Worm (Caenorhabditis elegans) whole organism, L1 larva: Measurements from ENCODE around the gene C06E4.8.

Experiments used
- C16A3.4 ChIP-seq: fragments of 150-350 bp; optimal IDR thresholded peaks from 2 replicates; lab custom pipeline; 2014; ENCODE audit warnings: missing biosample characterization, missing genetic modification characterization
- C34B4.2 ChIP-seq: sonication (generic microtip); optimal IDR thresholded peaks from 2 replicates; lab custom pipeline; 2017; ENCODE audit warnings: mild to moderate bottlenecking, missing genetic modification characterization, missing compliant biosample characterization
- aha-1 ChIP-seq: fragments of 150-350 bp; optimal IDR thresholded peaks from 2 replicates; lab custom pipeline; 2014; ENCODE audit warnings: missing biosample characterization, missing genetic modification characterization
- ama-1 ChIP-seq: fragments of 150-350 bp; optimal IDR thresholded peaks from 2 replicates; lab custom pipeline; 2014
- blmp-1 ChIP-seq: fragments of 150-350 bp; optimal IDR thresholded peaks from 2 replicates; lab custom pipeline; 2014; ENCODE audit warnings: missing biosample characterization, missing genetic modification characterization
- ceh-88 ChIP-seq: fragments of 200-800 bp; sonication (Bioruptor generic); IDR thresholded peaks from 2 replicates; pipeline ENCODE4 v1.3.6; 2022; ENCODE audit warnings: missing genetic modification characterization, missing compliant biosample characterization
- dpl-1 ChIP-seq, 3 experiments: fragments of 150-350 bp in 2 of 3; sonication (generic microtip) in 1 of 3; optimal IDR thresholded peaks; 2 replicates each; lab custom pipeline; 2014 to 2017; ENCODE audit warnings: missing biosample characterization in 3 of 3, missing genetic modification characterization in 3 of 3, missing genetic modification reagents in 3 of 3
- dsc-1 ChIP-seq: sonication (generic microtip); optimal IDR thresholded peaks from 2 replicates; lab custom pipeline; 2016; ENCODE audit warnings: mild to moderate bottlenecking, missing genetic modification characterization, missing compliant biosample characterization
- efl-1 ChIP-seq, 4 experiments: fragments of 150-350 bp; optimal IDR thresholded peaks in 3 of 4; peaks in 1 of 4; 1 replicate in 1 of 4; 2 replicates in 3 of 4; lab custom pipeline; 2014; ENCODE audit warnings: missing biosample characterization in 2 of 4, missing genetic modification characterization in 2 of 4, missing genetic modification reagents in 2 of 4
- egl-13 ChIP-seq: sonication (generic microtip); optimal IDR thresholded peaks from 2 replicates; lab custom pipeline; 2016; ENCODE audit warnings: missing genotype, missing genetic modification reagents, missing genetic modification characterization, missing compliant biosample characterization
- ets-5 ChIP-seq: fragments of 200-800 bp; sonication (Bioruptor generic); IDR thresholded peaks from 2 replicates; pipeline ENCODE4 v1.3.6; 2022; ENCODE audit warnings: missing genetic modification characterization, missing compliant biosample characterization
- fkh-10 ChIP-seq: sonication (generic microtip); optimal IDR thresholded peaks from 2 replicates; lab custom pipeline; 2017; ENCODE audit warnings: missing biosample characterization, missing genetic modification reagents, missing genetic modification characterization
- fkh-4 ChIP-seq: sonication (generic microtip); optimal IDR thresholded peaks from 2 replicates; lab custom pipeline; 2016; ENCODE audit warnings: missing compliant biosample characterization, missing genetic modification characterization, borderline replicate concordance
- fkh-8 ChIP-seq: sonication (generic microtip); optimal IDR thresholded peaks from 2 replicates; lab custom pipeline; 2016; ENCODE audit warnings: mild to moderate bottlenecking, missing genetic modification characterization, missing compliant biosample characterization
- grh-1 ChIP-seq: fragments of 200-800 bp; sonication (Bioruptor generic); IDR thresholded peaks from 2 replicates; pipeline ENCODE4 v1.3.6; 2022; ENCODE audit warnings: missing genetic modification reagents, missing genetic modification characterization, missing compliant biosample characterization
- hlh-4 ChIP-seq: sonication (generic microtip); optimal IDR thresholded peaks from 2 replicates; lab custom pipeline; 2016; ENCODE audit warnings: mild to moderate bottlenecking, missing genetic modification characterization, missing compliant biosample characterization
- irx-1 ChIP-seq: sonication (generic microtip); optimal IDR thresholded peaks from 2 replicates; lab custom pipeline; 2016; ENCODE audit warnings: missing genetic modification characterization, missing compliant biosample characterization
- isw-1 ChIP-seq: fragments of 200-800 bp; sonication (Bioruptor generic); IDR thresholded peaks from 2 replicates; pipeline ENCODE4 v1.3.6; 2022; ENCODE audit warnings: missing genetic modification characterization, missing compliant biosample characterization
- jun-1 ChIP-seq: fragments of 150-350 bp; optimal IDR thresholded peaks from 2 replicates; lab custom pipeline; 2014; ENCODE audit warnings: missing biosample characterization, missing genetic modification reagents, missing genetic modification characterization
- lin-14 ChIP-seq: fragments of 200-800 bp; sonication (Bioruptor generic); optimal IDR thresholded peaks from 2 replicates; lab custom pipeline; 2018; ENCODE audit warnings: mild to moderate bottlenecking, missing genetic modification characterization, moderate library complexity, missing compliant biosample characterization
- lin-15B ChIP-seq: fragments of 150-350 bp; sonication (generic microtip); optimal IDR thresholded peaks from 3 replicates; lab custom pipeline; 2014; ENCODE audit warnings: missing biosample characterization, missing genetic modification characterization
- lin-39 ChIP-seq: fragments of 150-350 bp; optimal IDR thresholded peaks from 2 replicates; lab custom pipeline; 2014; ENCODE audit warnings: missing biosample characterization, missing genetic modification reagents, missing genetic modification characterization
- mef-2 ChIP-seq: fragments of 150-350 bp; optimal IDR thresholded peaks from 2 replicates; lab custom pipeline; 2014; ENCODE audit warnings: missing biosample characterization, missing genetic modification characterization
- mep-1 ChIP-seq: fragments of 150-350 bp; optimal IDR thresholded peaks from 2 replicates; lab custom pipeline; 2014; ENCODE audit warnings: missing biosample characterization, missing genetic modification characterization
- nhr-12 ChIP-seq: sonication (generic microtip); optimal IDR thresholded peaks from 2 replicates; lab custom pipeline; 2017; ENCODE audit warnings: missing biosample characterization, missing genetic modification characterization
- nhr-20 ChIP-seq: sonication (generic microtip); optimal IDR thresholded peaks from 2 replicates; lab custom pipeline; 2016; ENCODE audit warnings: mild to moderate bottlenecking, missing genetic modification characterization, missing compliant biosample characterization
- nhr-237 ChIP-seq: fragments of 150-350 bp; optimal IDR thresholded peaks from 2 replicates; lab custom pipeline; 2014; ENCODE audit warnings: missing biosample characterization, missing genetic modification characterization
- nhr-47 ChIP-seq: sonication (generic microtip); optimal IDR thresholded peaks from 2 replicates; lab custom pipeline; 2016; ENCODE audit warnings: mild to moderate bottlenecking, missing genetic modification characterization, moderate library complexity, missing compliant biosample characterization
- nhr-71 ChIP-seq: sonication (generic microtip); optimal IDR thresholded peaks from 2 replicates; lab custom pipeline; 2016; ENCODE audit warnings: mild to moderate bottlenecking, missing genetic modification characterization, moderate library complexity, missing compliant biosample characterization
- nhr-77 ChIP-seq: fragments of 150-350 bp; optimal IDR thresholded peaks from 2 replicates; lab custom pipeline; 2014; ENCODE audit warnings: missing biosample characterization, missing genetic modification characterization
- nhr-85 ChIP-seq: sonication (generic microtip); peaks from one replicate; lab custom pipeline; 2016; ENCODE audit warnings: missing genetic modification characterization, inconsistent platforms, missing compliant biosample characterization
- pqm-1 ChIP-seq: sonication (generic microtip); optimal IDR thresholded peaks from 3 replicates; lab custom pipeline; 2017; ENCODE audit warnings: missing biosample characterization, missing genetic modification characterization
- snpc-4 ChIP-seq: fragments of 150-350 bp; optimal IDR thresholded peaks from 2 replicates; lab custom pipeline; 2014; ENCODE audit warnings: missing biosample characterization, missing genetic modification characterization
- snu-23 ChIP-seq: sonication (generic microtip); optimal IDR thresholded peaks from 2 replicates; lab custom pipeline; 2016; ENCODE audit warnings: missing genetic modification characterization, missing compliant biosample characterization
- sox-4 ChIP-seq: sonication (generic microtip); optimal IDR thresholded peaks from 2 replicates; lab custom pipeline; 2016; ENCODE audit warnings: missing genetic modification characterization, missing compliant biosample characterization
- tbx-2 ChIP-seq: sonication (generic microtip); optimal IDR thresholded peaks from 2 replicates; lab custom pipeline; 2016; ENCODE audit warnings: missing genetic modification characterization, missing compliant biosample characterization
- unc-30 ChIP-seq: sonication (generic microtip); optimal IDR thresholded peaks from 2 replicates; lab custom pipeline; 2017; ENCODE audit warnings: missing biosample characterization, missing genetic modification characterization
- unc-86 ChIP-seq: sonication (generic microtip); optimal IDR thresholded peaks from 2 replicates; lab custom pipeline; 2016; ENCODE audit warnings: missing genetic modification characterization, missing compliant biosample characterization
- vab-15 ChIP-seq: sonication (generic microtip); optimal IDR thresholded peaks from 2 replicates; lab custom pipeline; 2017; ENCODE audit warnings: missing genotype, mild to moderate bottlenecking, missing genetic modification characterization, missing compliant biosample characterization
- zip-4 ChIP-seq: fragments of 200-800 bp; sonication (Bioruptor generic); optimal IDR thresholded peaks from 2 replicates; lab custom pipeline; 2018; ENCODE audit warnings: mild to moderate bottlenecking, missing genetic modification characterization, moderate library complexity, missing compliant biosample characterization
- ztf-11 ChIP-seq, 2 experiments: sonication (generic microtip); optimal IDR thresholded peaks; 2 replicates each; lab custom pipeline; 2016 to 2017; ENCODE audit warnings: missing genetic modification characterization in 2 of 2, missing biosample characterization in 1 of 2, missing compliant biosample characterization in 1 of 2

The C06E4.8 gene

ce11 chrIV:7310410-7310809, 24.7 kb upstream of the C06E4.8 start, which contains the start of gene grl-4:
Gene grl-4 (minus strand): TSS chrIV:7310760.
- TF ChIP-seq efl-1 (optimal IDR thresholded peaks at IDR 0.05; lab: Kevin White, UChicago) (no peak), efl-1 (GFP tag; optimal IDR thresholded peaks at IDR 0.05 in 1 of 2; lab: Kevin White, UChicago) (peak in 1 of 2 experiments; percentile 53), jun-1 (tag; lab: Kevin White, UChicago) (no peak), nhr-20 (tag; lab: Kevin White, UChicago) (no peak), mep-1 (no peak), nhr-47 (tag; lab: Kevin White, UChicago) (no peak)

- TF ChIP-seq nhr-71: peak; percentile 15
- TF ChIP-seq nhr-20 (tag; lab: Kevin White, UChicago): peak; percentile 11
- peak; percentile 76 for TF ChIP-seq nhr-85 (tag; lab: Kevin White, UChicago)
- TF ChIP-seq snu-23 (GFP tag; lab: Kevin White, UChicago): peak; percentile 16
- no peak for TF ChIP-seq unc-30
- peak; percentile 52 for TF ChIP-seq lin-14 (GFP tag; lab: Kevin White, UChicago)
- TF ChIP-seq nhr-47 (tag; lab: Kevin White, UChicago): no peak
- TF ChIP-seq, all 84 proteins: peak for 5
These were observed 24.0 kb upstream of the C06E4.8 start for ce11 chrIV:7309678-7310077.

- TF ChIP-seq C34B4.2 (tag; lab: Kevin White, UChicago) (no peak), dsc-1 (no peak), fkh-4 (no peak), zip-4 (no peak), lin-39 (tag; lab: Kevin White, UChicago) (no peak), nhr-71 (no peak), vab-15 (no peak), fkh-8 (no peak), ztf-11 (tag; optimal IDR thresholded peaks at IDR 0.05; lab: Kevin White, UChicago) (no peak), ceh-88 (GFP tag; lab: Robert Waterston, UW) (no peak), pqm-1 (tag; lab: Kevin White, UChicago) (no peak), fkh-10 (no peak), dpl-1 (GFP tag; optimal IDR thresholded peaks at IDR 0.05; lab: Kevin White, UChicago) (no peak)
- TF ChIP-seq, all 84 proteins: peak for 0
These were observed 23.3 kb upstream of the C06E4.8 start, which contains the start of gene F42C5.6 for ce11 chrIV:7308974-7309373. Gene F42C5.6 (minus strand): TSS chrIV:7309074.

- TF ChIP-seq unc-86 (tag; lab: Kevin White, UChicago) (no peak), nhr-77 (tag; lab: Kevin White, UChicago) (no peak), irx-1 (tag; lab: Kevin White, UChicago) (no peak), blmp-1 (tag; lab: Kevin White, UChicago) (no peak), tbx-2 (tag; lab: Kevin White, UChicago) (no peak)
These were observed 19.6 kb upstream of the C06E4.8 start, which contains the start of gene npr-27 for ce11 chrIV:7305325-7305724. Gene npr-27 (plus strand): TSS chrIV:7305625.

ce11 chrIV:7301481-7301880, 15.8 kb upstream of the C06E4.8 start:
- peak; percentile 69 for TF ChIP-seq hlh-4 (tag; lab: Kevin White, UChicago)
- peak; percentile 35 for TF ChIP-seq nhr-71
- TF ChIP-seq fkh-8: peak; percentile 60
- TF ChIP-seq ama-1 (lab: Kevin White, UChicago): no peak

- no peak for TF ChIP-seq sox-4 (tag; lab: Kevin White, UChicago)
- no peak for TF ChIP-seq mef-2 (tag; lab: Kevin White, UChicago)
- TF ChIP-seq egl-13 (tag; lab: Kevin White, UChicago): no peak
- no peak for TF ChIP-seq vab-15
- no peak for TF ChIP-seq snpc-4 (tag; lab: Kevin White, UChicago)
- no peak for TF ChIP-seq nhr-237 (tag; lab: Kevin White, UChicago)
- no peak for TF ChIP-seq C16A3.4 (tag; lab: Kevin White, UChicago)
- TF ChIP-seq aha-1: no peak
- no peak for TF ChIP-seq ets-5
- TF ChIP-seq mep-1: no peak
- no peak for TF ChIP-seq irx-1 (tag; lab: Kevin White, UChicago)
- TF ChIP-seq lin-15B (tag; lab: Kevin White, UChicago): no peak
- TF ChIP-seq isw-1 (GFP tag; lab: Robert Waterston, UW): no peak
- TF ChIP-seq unc-30: no peak
- TF ChIP-seq nhr-12 (tag; lab: Kevin White, UChicago): no peak
- no peak for TF ChIP-seq grh-1 (GFP tag; lab: Robert Waterston, UW)
These were observed 8.4 kb upstream of the C06E4.8 start, which contains the start of gene F42C5.5 for ce11 chrIV:7294121-7294520. Gene F42C5.5 (minus strand): TSS chrIV:7294221.
